Fruit fly (Drosophila melanogaster): ENCODE data around the gene Ptth.
A peak's percentile ranks its signal among the peaks of the same experiment; 100 is the strongest.

Gene Ptth

dm6 chr2L:576559-577184 lies at the start of gene Ptth:
Gene Ptth (minus strand): TSS chr2L:576896.
- no peak for TF ChIP-seq CG17801 (GFP tag; optimal IDR thresholded peaks at IDR 0.05; ENCODE audit: partially characterized antibody)

dm6 chr2L:625352-625751 lies 48.7 kb upstream of the Ptth start, which contains the start of gene CG2839:
Gene CG2839 (plus strand): TSS chr2L:625652.
- TF ChIP-seq CG17801 (GFP tag; optimal IDR thresholded peaks at IDR 0.05; ENCODE audit: partially characterized antibody) = no peak

DNA sequence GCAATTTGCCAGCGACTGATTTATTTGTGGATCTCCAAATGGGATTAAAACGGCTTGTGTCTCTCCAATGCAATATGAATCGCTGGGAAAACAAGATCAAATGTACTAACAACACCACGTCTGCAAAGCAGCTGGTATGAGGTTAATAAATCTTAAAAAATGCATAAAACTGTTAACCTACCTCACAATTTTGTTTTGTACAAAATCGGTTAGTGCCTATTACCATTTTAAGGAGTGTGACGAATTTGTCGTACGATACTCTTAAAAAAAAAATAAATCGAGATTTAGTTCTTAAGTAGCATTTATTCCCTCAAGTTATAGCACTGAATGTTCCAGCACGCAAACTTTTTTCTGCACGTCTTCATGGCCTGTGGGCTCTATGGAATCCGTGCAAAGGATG lies 47.6 kb upstream of the Ptth start, which contains the start of gene lectin-21Ca:
TSS of gene lectin-21Ca (plus strand) at position 301 of the 400 bp plus-strand sequence.
- no peak for TF ChIP-seq CG17801 (GFP tag; optimal IDR thresholded peaks at IDR 0.05; ENCODE audit: partially characterized antibody)

- no peak for TF ChIP-seq CG17801 (GFP tag; optimal IDR thresholded peaks at IDR 0.05; ENCODE audit: partially characterized antibody)
Measured at dm6 chr2L:623210-623873, 46.6 kb upstream of the Ptth start.

dm6 chr2L:621101-621500 lies 44.4 kb upstream of the Ptth start, which contains the start of gene lectin-21Cb:
Gene lectin-21Cb (minus strand): TSS chr2L:621201.
- TF ChIP-seq CG17801 (GFP tag; optimal IDR thresholded peaks at IDR 0.05; ENCODE audit: partially characterized antibody) = no peak

DNA sequence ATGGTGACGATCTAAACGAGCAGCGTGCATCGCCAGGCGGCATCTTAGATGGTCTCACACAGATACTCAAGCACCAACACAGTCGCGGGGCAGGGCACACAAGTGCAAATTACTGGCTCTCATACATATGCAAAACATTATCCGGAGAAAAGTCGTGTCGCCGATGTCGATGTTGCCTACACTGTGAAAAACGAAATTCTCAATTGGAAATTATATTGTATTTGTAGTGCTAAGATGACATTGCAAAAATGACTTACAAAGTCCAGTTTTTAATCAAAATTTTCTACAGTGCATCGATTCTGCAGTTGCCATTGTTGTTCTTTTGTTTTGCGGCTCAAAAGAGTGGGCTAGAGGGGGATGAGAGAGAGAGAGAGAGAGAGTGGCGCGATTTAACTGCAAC lies 43.0 kb upstream of the Ptth start:
- TF ChIP-seq CG17801 (GFP tag; optimal IDR thresholded peaks at IDR 0.05; ENCODE audit: partially characterized antibody) = no peak

DNA sequence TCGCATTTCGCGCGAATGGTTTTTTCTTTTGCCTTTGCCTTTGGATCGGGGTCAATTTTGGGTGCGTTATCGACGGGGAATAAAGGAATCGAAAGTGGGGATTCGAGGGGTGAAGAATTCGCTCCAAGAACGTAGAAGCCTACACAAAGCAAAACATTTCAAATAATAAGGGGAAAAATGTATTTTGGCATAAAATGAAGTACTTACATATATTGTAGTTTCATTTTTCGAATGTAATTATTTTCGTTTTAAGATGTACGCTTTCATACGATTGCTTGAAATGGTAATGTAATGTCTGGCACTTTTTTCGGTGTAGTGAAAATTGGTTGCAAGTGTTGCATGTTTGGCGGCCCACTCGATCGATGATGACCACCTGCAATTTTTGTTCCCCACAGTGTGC lies 38.3 kb upstream of the Ptth start:
- no peak for TF ChIP-seq CG17801 (GFP tag; optimal IDR thresholded peaks at IDR 0.05; ENCODE audit: partially characterized antibody)

DNA sequence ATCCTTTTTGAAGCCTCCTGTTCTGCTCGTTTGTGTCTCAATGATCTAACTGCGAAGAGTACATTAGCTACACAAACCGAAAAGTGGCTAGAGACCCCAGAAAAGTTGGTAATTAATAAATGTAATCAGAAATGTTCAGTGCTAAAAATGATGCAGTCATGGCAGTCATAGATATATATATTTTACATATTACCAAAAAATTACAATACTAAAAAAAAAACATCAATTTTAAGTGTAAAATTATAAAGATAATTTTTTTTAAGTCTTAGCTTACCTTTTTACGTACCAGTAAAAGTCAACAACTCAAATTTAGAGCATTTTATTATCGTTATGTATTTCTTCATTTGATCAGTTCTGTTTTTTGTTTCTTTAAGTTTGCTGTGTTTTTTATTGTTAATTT lies 36.1 kb upstream of the Ptth start:
- no peak for TF ChIP-seq CG17801 (GFP tag; optimal IDR thresholded peaks at IDR 0.05; ENCODE audit: partially characterized antibody)

- TF ChIP-seq CG17801 (GFP tag; optimal IDR thresholded peaks at IDR 0.05; ENCODE audit: partially characterized antibody) = no peak
Measured at dm6 chr2L:609497-609896, 32.8 kb upstream of the Ptth start.

- no peak for TF ChIP-seq CG17801 (GFP tag; optimal IDR thresholded peaks at IDR 0.05; ENCODE audit: partially characterized antibody)
Measured at dm6 chr2L:608143-608542, 31.4 kb upstream of the Ptth start.

dm6 chr2L:606952-607351 lies 30.3 kb upstream of the Ptth start:
- TF ChIP-seq CG17801 (GFP tag; optimal IDR thresholded peaks at IDR 0.05; ENCODE audit: partially characterized antibody) = no peak

dm6 chr2L:606165-606564 lies 29.5 kb upstream of the Ptth start:
- TF ChIP-seq CG17801 (GFP tag; optimal IDR thresholded peaks at IDR 0.05; ENCODE audit: partially characterized antibody) = no peak

DNA sequence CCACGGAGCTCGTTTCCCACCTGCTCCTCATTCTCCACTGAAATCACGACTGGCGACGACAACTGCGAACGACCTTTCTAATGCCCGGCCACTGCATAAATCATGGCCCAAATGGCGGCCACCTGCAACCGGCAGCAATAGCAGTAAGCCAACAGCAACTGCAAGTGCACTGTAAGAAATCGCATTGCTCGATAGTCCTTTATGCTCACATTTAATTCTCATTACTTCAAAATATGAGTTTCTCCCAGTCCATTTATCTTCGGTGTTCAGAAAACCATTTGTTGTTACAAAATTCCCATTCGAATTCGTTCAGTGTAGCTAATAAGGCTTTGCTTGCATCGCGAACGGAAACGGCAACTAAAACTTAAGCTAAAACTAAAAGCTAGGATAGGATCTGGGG lies 27.4 kb upstream of the Ptth start:
- no peak for TF ChIP-seq CG17801 (GFP tag; optimal IDR thresholded peaks at IDR 0.05; ENCODE audit: partially characterized antibody)

dm6 chr2L:602439-602879 lies 25.8 kb upstream of the Ptth start, which contains the start of gene CG13689:
Gene CG13689 (plus strand): TSS chr2L:602813.
- peak; percentile 2 for TF ChIP-seq CG17801 (GFP tag; optimal IDR thresholded peaks at IDR 0.05; ENCODE audit: partially characterized antibody)

DNA sequence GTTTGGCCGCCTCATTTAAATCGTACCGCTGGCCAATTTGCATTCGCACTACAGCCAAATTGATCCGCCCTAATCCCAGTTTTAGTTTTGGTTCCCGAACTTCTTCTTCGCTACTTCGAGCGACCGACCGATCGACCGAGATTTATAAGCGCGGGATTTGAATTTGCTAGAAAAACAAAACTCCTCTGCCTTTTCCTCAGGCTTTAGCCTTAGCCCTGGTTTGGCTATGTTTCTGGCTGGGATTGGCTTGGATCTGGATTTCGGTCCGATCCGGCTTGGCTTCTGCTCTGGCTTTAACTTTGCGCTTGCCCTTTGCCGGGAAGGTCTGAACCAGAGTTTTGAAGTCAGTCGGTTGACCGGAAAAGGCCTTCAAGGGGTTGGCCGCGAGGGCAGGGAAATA lies 25.2 kb upstream of the Ptth start:
- no peak for TF ChIP-seq CG17801 (GFP tag; optimal IDR thresholded peaks at IDR 0.05; ENCODE audit: partially characterized antibody)

DNA sequence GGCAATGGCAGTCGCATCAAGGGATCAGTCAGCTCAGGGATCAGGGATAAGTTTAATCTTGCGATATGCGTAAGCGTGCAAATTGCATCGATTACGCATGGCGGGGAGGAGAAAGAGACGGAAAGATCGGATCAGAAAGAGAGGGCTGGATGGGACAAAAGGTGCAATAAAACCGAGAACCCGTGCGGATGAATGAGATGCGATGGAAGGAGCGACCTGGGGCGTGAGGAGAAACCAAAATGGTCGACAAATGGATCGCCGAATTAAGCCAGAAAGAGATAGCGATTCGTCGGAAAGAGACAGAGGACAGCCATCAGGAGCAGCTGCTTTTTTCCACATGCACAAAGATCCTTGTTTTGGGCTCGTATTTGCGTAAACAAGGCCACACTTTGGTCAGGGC lies 21.1 kb upstream of the Ptth start:
- TF ChIP-seq CG17801 (GFP tag; optimal IDR thresholded peaks at IDR 0.05; ENCODE audit: partially characterized antibody) = no peak
